Fruit fly (Drosophila melanogaster) whole organism, adult: ENCODE results near the gene CG9029.
A peak's percentile ranks its signal among the peaks of the same experiment; 100 is the strongest.

ENCODE experiments used
- CG11617 ChIP-seq: fragments of 200-800 bp; sonication (Bioruptor generic); optimal IDR thresholded peaks from 2 replicates; lab custom pipeline; 2017; ENCODE audit warnings: mild to moderate bottlenecking, missing biosample characterization, missing genetic modification reagents, missing genetic modification characterization
- CG12768 ChIP-seq: fragments of 200-800 bp; sonication (Bioruptor generic); optimal IDR thresholded peaks from 2 replicates; lab custom pipeline; 2017; ENCODE audit warnings: missing biosample characterization, missing genetic modification characterization, mild to moderate bottlenecking, moderate library complexity, missing genetic modification reagents
- CG14711 ChIP-seq: fragments of 200-800 bp; sonication (Bioruptor generic); optimal IDR thresholded peaks from 2 replicates; lab custom pipeline; 2018; ENCODE audit warnings: missing biosample characterization, mild to moderate bottlenecking, missing genetic modification characterization, moderate library complexity
- CG1620 ChIP-seq: fragments of 200-800 bp; sonication (Bioruptor generic); optimal IDR thresholded peaks from 2 replicates; lab custom pipeline; 2016; ENCODE audit warnings: missing biosample characterization, missing genetic modification characterization
- CG33017 ChIP-seq: fragments of 200-800 bp; sonication (Bioruptor generic); optimal IDR thresholded peaks from 2 replicates; lab custom pipeline; 2018; ENCODE audit warnings: missing biosample characterization, mild to moderate bottlenecking, missing genetic modification characterization, moderate library complexity
- CG5204 ChIP-seq: fragments of 200-800 bp; sonication (Bioruptor generic); optimal IDR thresholded peaks from 2 replicates; lab custom pipeline; 2016; ENCODE audit warnings: missing biosample characterization, missing genetic modification characterization
- CG7045 ChIP-seq: fragments of 200-800 bp; sonication (Bioruptor generic); optimal IDR thresholded peaks from 2 replicates; lab custom pipeline; 2017; ENCODE audit warnings: missing biosample characterization, mild to moderate bottlenecking, missing genetic modification characterization
- CG7101 ChIP-seq: fragments of 200-800 bp; sonication (Bioruptor generic); optimal IDR thresholded peaks from 2 replicates; lab custom pipeline; 2018; ENCODE audit warnings: missing biosample characterization, mild to moderate bottlenecking, missing genetic modification characterization, moderate library complexity
- Clk ChIP-seq: fragments of 200-800 bp; sonication (Bioruptor generic); optimal IDR thresholded peaks from 2 replicates; lab custom pipeline; 2017; ENCODE audit warnings: missing biosample characterization, missing genetic modification characterization
- Crg-1 ChIP-seq: fragments of 200-800 bp; sonication (Bioruptor generic); optimal IDR thresholded peaks from 2 replicates; lab custom pipeline; 2016; ENCODE audit warnings: missing biosample characterization, missing genetic modification characterization
- Hr96 ChIP-seq: fragments of 200-800 bp; sonication (Bioruptor generic); optimal IDR thresholded peaks from 2 replicates; lab custom pipeline; 2016; ENCODE audit warnings: missing biosample characterization, missing genetic modification characterization
- Mnt ChIP-seq: fragments of 200-800 bp; sonication (Bioruptor generic); optimal IDR thresholded peaks from 2 replicates; lab custom pipeline; 2016; ENCODE audit warnings: missing biosample characterization, mild to moderate bottlenecking, missing genetic modification characterization
- bab1 ChIP-seq: fragments of 200-800 bp; sonication (Bioruptor generic); optimal IDR thresholded peaks from 3 replicates; lab custom pipeline; 2019; ENCODE audit warnings: missing biosample characterization, mild to moderate bottlenecking, missing genetic modification characterization, moderate library complexity
- cic ChIP-seq: fragments of 200-800 bp; sonication (Bioruptor generic); optimal IDR thresholded peaks from 2 replicates; lab custom pipeline; 2017; ENCODE audit warnings: missing biosample characterization, mild to moderate bottlenecking, missing genetic modification characterization, moderate library complexity
- cnc ChIP-seq, 2 experiments: fragments of >200 bp; optimal IDR thresholded peaks; 2 replicates each; lab custom pipeline; 2017
- kay ChIP-seq: fragments of 200-800 bp; sonication (Bioruptor generic); peaks from one replicate; lab custom pipeline; 2016; ENCODE audit warnings: missing biosample characterization, missing genetic modification characterization, borderline replicate concordance
- ovo ChIP-seq: fragments of 200-800 bp; sonication (Bioruptor generic); optimal IDR thresholded peaks from 2 replicates; lab custom pipeline; 2016; ENCODE audit warnings: missing biosample characterization, missing genetic modification characterization
- pad ChIP-seq: fragments of 200-800 bp; sonication (Bioruptor generic); optimal IDR thresholded peaks from 3 replicates; lab custom pipeline; 2017; ENCODE audit warnings: missing biosample characterization, missing genetic modification characterization, mild to moderate bottlenecking, moderate library complexity, missing genetic modification reagents
- tj ChIP-seq: fragments of 200-800 bp; sonication (Bioruptor generic); optimal IDR thresholded peaks from 3 replicates; lab custom pipeline; 2017; ENCODE audit warnings: missing biosample characterization, mild to moderate bottlenecking, missing genetic modification characterization, moderate library complexity
- toe ChIP-seq: fragments of 200-800 bp; sonication (Bioruptor generic); optimal IDR thresholded peaks from 2 replicates; lab custom pipeline; 2016; ENCODE audit warnings: missing biosample characterization, missing genetic modification characterization

Gene CG9029

dm6 chr2L:5899170-5899708 is 13.4 kb downstream of the CG9029 start:
- TF ChIP-seq cnc (optimal IDR thresholded peaks at IDR 0.05; lab: Kevin White, UChicago) (no peak), pad (GFP tag; lab: Kevin White, UChicago) (no peak), CG33017 (tag; lab: Kevin White, UChicago) (no peak), CG7045 (GFP tag; lab: Kevin White, UChicago) (no peak), Crg-1 (GFP tag; lab: Kevin White, UChicago) (no peak), CG14711 (tag; lab: Kevin White, UChicago) (no peak), tj (GFP tag; lab: Kevin White, UChicago) (peak; percentile 98), Mnt (GFP tag; lab: Kevin White, UChicago) (no peak), Clk (GFP tag; lab: Kevin White, UChicago) (no peak), CG5204 (GFP tag; lab: Kevin White, UChicago) (no peak), cic (GFP tag; lab: Kevin White, UChicago) (peak; percentile 31), bab1 (peak; percentile 29)

dm6 chr2L:5901553-5901952 is 15.8 kb downstream of the CG9029 start:
- TF ChIP-seq toe (GFP tag; lab: Kevin White, UChicago) (no peak), bab1 (no peak), CG7101 (tag; lab: Kevin White, UChicago) (no peak), kay (GFP tag; lab: Kevin White, UChicago) (no peak), CG12768 (no peak), CG5204 (GFP tag; lab: Kevin White, UChicago) (no peak), Clk (GFP tag; lab: Kevin White, UChicago) (no peak), cnc (optimal IDR thresholded peaks at IDR 0.05; lab: Kevin White, UChicago) (no peak), CG7045 (GFP tag; lab: Kevin White, UChicago) (no peak), ovo (GFP tag; lab: Kevin White, UChicago) (no peak), Crg-1 (GFP tag; lab: Kevin White, UChicago) (no peak), cic (GFP tag; lab: Kevin White, UChicago) (no peak), pad (GFP tag; lab: Kevin White, UChicago) (no peak), CG33017 (tag; lab: Kevin White, UChicago) (no peak)

dm6 chr2L:5902898-5903297 is 17.1 kb downstream of the CG9029 start:
- no peak for TF ChIP-seq CG12768
- no peak for TF ChIP-seq CG7045 (GFP tag; lab: Kevin White, UChicago)
- TF ChIP-seq Mnt (GFP tag; lab: Kevin White, UChicago): no peak
- TF ChIP-seq Hr96 (GFP tag; lab: Kevin White, UChicago): no peak
- no peak for TF ChIP-seq CG7101 (tag; lab: Kevin White, UChicago)
- no peak for TF ChIP-seq Clk (GFP tag; lab: Kevin White, UChicago)
- TF ChIP-seq bab1: no peak
- TF ChIP-seq ovo (GFP tag; lab: Kevin White, UChicago): no peak
- TF ChIP-seq CG33017 (tag; lab: Kevin White, UChicago): no peak
- no peak for TF ChIP-seq tj (GFP tag; lab: Kevin White, UChicago)
- TF ChIP-seq kay (GFP tag; lab: Kevin White, UChicago): no peak
- TF ChIP-seq CG14711 (tag; lab: Kevin White, UChicago): no peak
- TF ChIP-seq CG5204 (GFP tag; lab: Kevin White, UChicago): no peak
- no peak for TF ChIP-seq Crg-1 (GFP tag; lab: Kevin White, UChicago)
- no peak for TF ChIP-seq CG1620
- TF ChIP-seq CG11617 (GFP tag; lab: Kevin White, UChicago): no peak
- TF ChIP-seq cic (GFP tag; lab: Kevin White, UChicago): no peak
- TF ChIP-seq pad (GFP tag; lab: Kevin White, UChicago): no peak

- TF ChIP-seq toe (GFP tag; lab: Kevin White, UChicago): no peak
- no peak for TF ChIP-seq Mnt (GFP tag; lab: Kevin White, UChicago)
- TF ChIP-seq pad (GFP tag; lab: Kevin White, UChicago): no peak
- no peak for TF ChIP-seq ovo (GFP tag; lab: Kevin White, UChicago)
- no peak for TF ChIP-seq CG1620
- no peak for TF ChIP-seq Crg-1 (GFP tag; lab: Kevin White, UChicago)
- no peak for TF ChIP-seq cic (GFP tag; lab: Kevin White, UChicago)
- no peak for TF ChIP-seq CG14711 (tag; lab: Kevin White, UChicago)
- TF ChIP-seq CG11617 (GFP tag; lab: Kevin White, UChicago): no peak
- no peak for TF ChIP-seq tj (GFP tag; lab: Kevin White, UChicago)
- TF ChIP-seq CG7045 (GFP tag; lab: Kevin White, UChicago): no peak
- TF ChIP-seq Clk (GFP tag; lab: Kevin White, UChicago): no peak
- no peak for TF ChIP-seq bab1
- no peak for TF ChIP-seq kay (GFP tag; lab: Kevin White, UChicago)
- TF ChIP-seq CG12768: no peak
- TF ChIP-seq CG33017 (tag; lab: Kevin White, UChicago): no peak
- TF ChIP-seq CG7101 (tag; lab: Kevin White, UChicago): no peak
- TF ChIP-seq cnc (optimal IDR thresholded peaks at IDR 0.05; lab: Kevin White, UChicago): no peak
- TF ChIP-seq Hr96 (GFP tag; lab: Kevin White, UChicago): no peak
Measured at dm6 chr2L:5904585-5904984, 18.8 kb downstream of the CG9029 start, which contains the start of gene CG9021. CG9021 (minus strand) TSS chr2L:5904689.

dm6 chr2L:5906893-5907850 is 21.4 kb downstream of the CG9029 start, which contains the start of gene bchs:
bchs (plus strand) TSS chr2L:5907169.
- TF ChIP-seq toe (GFP tag; lab: Kevin White, UChicago) (peak; percentile 9), CG7101 (tag; lab: Kevin White, UChicago) (peak; percentile 47), cic (GFP tag; lab: Kevin White, UChicago) (peak; percentile 97), CG14711 (tag; lab: Kevin White, UChicago) (peak; percentile 27), CG11617 (GFP tag; lab: Kevin White, UChicago) (no peak), pad (GFP tag; lab: Kevin White, UChicago) (peak; percentile 57), bab1 (peak; percentile 55), CG7045 (GFP tag; lab: Kevin White, UChicago) (peak; percentile 18), CG12768 (peak; percentile 40), CG5204 (GFP tag; lab: Kevin White, UChicago) (peak; percentile 14), Hr96 (GFP tag; lab: Kevin White, UChicago) (peak; percentile 56), Clk (GFP tag; lab: Kevin White, UChicago) (no peak), kay (GFP tag; lab: Kevin White, UChicago) (peak; percentile 71), Mnt (GFP tag; lab: Kevin White, UChicago) (no peak), Crg-1 (GFP tag; lab: Kevin White, UChicago) (peak; percentile 52), CG33017 (tag; lab: Kevin White, UChicago) (no peak), cnc (optimal IDR thresholded peaks at IDR 0.05; lab: Kevin White, UChicago) (no peak), CG1620 (peak; percentile 58), tj (GFP tag; lab: Kevin White, UChicago) (peak; percentile 84), ovo (GFP tag; lab: Kevin White, UChicago) (peak; percentile 82)
